Worm (Caenorhabditis elegans): Measurements from ENCODE around the gene sre-52.

sre-52 gene

DNA sequence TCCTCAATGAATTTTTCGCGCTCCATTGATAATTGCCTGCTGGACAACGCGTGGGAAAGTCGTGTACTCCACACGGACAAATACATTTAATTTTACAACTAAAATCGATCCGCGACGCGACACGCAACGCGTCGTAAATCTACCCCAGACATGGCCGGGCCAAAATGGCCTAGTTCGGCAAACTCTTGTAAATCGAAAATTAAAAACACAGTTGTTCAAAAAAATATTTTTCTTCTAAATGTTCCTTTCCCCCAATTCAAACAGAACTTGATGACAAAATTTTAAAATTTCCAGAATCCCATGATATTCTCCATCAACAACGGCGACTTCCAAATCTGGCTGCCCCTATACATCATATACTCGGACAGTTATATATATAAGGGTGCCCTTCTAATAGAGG lies 6.5 kb upstream of the sre-52 start, which contains the start of gene sre-55:
Gene sre-55 (plus strand): TSS at position 301 of the 400 bp plus-strand sequence.
- no peak for TF ChIP-seq elt-4 (tag; optimal IDR thresholded peaks at IDR 0.05)
- no peak for TF ChIP-seq unc-3 (GFP tag; conservative IDR thresholded peaks at IDR 0.05)
- no peak for TF ChIP-seq unc-3 (tag; optimal IDR thresholded peaks at IDR 0.05)
- TF ChIP-seq unc-55 (GFP tag; optimal IDR thresholded peaks at IDR 0.05) = no peak
- TF ChIP-seq unc-42 (tag; optimal IDR thresholded peaks at IDR 0.05) = no peak
- no peak for TF ChIP-seq T23F11.4 (GFP tag; optimal IDR thresholded peaks at IDR 0.05)
- TF ChIP-seq dmd-4 (tag; optimal IDR thresholded peaks at IDR 0.05; ENCODE audit: borderline replicate concordance) = no peak
- TF ChIP-seq tbx-2 (tag; optimal IDR thresholded peaks at IDR 0.05) = no peak
- TF ChIP-seq dve-1 (tag; optimal IDR thresholded peaks at IDR 0.05) = no peak
- no peak for TF ChIP-seq hlh-30 (tag; optimal IDR thresholded peaks at IDR 0.05; ENCODE audit: insufficient read depth)
- no peak for TF ChIP-seq odd-2 (tag; optimal IDR thresholded peaks at IDR 0.05)
- TF ChIP-seq che-1 (tag; optimal IDR thresholded peaks at IDR 0.05) = no peak
- no peak for TF ChIP-seq pqm-1 (tag; optimal IDR thresholded peaks at IDR 0.05)
- no peak for TF ChIP-seq ceh-2 (tag; optimal IDR thresholded peaks at IDR 0.05)
- TF ChIP-seq fax-1 (tag; optimal IDR thresholded peaks at IDR 0.05) = no peak
- TF ChIP-seq madf-2 (tag; optimal IDR thresholded peaks at IDR 0.05) = no peak
- no peak for TF ChIP-seq npax-4 (tag; optimal IDR thresholded peaks at IDR 0.05)
- TF ChIP-seq pag-3 (tag; optimal IDR thresholded peaks at IDR 0.05; ENCODE audit: borderline replicate concordance) = no peak

DNA sequence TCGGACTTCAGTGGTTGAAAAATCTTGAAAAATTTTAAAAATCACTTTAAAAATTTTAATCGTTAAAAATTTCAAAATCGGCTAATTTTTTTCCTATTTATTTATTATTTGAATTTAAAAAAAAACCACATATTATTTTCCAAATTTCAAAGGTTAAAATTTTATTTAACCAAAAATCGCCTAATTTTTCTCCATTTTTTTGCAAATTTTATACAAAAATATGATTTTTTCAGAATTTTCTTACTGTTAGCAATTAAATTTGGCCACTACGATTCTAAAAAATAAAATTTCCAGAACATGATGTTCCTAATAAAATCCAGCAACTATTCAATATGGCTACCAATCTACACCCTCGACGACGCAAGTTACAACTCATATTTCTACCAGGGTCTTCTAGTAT lies 2.9 kb upstream of the sre-52 start, which contains the start of gene sre-54:
Gene sre-54 (plus strand): TSS at position 301 of the 400 bp plus-strand sequence.
- no peak for TF ChIP-seq madf-2 (tag; optimal IDR thresholded peaks at IDR 0.05)
- TF ChIP-seq npax-4 (tag; optimal IDR thresholded peaks at IDR 0.05) = no peak
- TF ChIP-seq ceh-2 (tag; optimal IDR thresholded peaks at IDR 0.05) = no peak
- TF ChIP-seq fkh-10 (GFP tag; optimal IDR thresholded peaks at IDR 0.05) = no peak
- TF ChIP-seq ceh-9 (tag; optimal IDR thresholded peaks at IDR 0.05) = no peak
- no peak for TF ChIP-seq lim-6 (tag; optimal IDR thresholded peaks at IDR 0.05)
- TF ChIP-seq unc-42 (tag; optimal IDR thresholded peaks at IDR 0.05) = no peak
- TF ChIP-seq sox-2 (GFP tag; IDR thresholded peaks at IDR 0.05) = no peak
- TF ChIP-seq unc-3 (GFP tag; conservative IDR thresholded peaks at IDR 0.05) = no peak
- no peak for TF ChIP-seq unc-3 (tag; optimal IDR thresholded peaks at IDR 0.05)
- TF ChIP-seq dmd-4 (tag; optimal IDR thresholded peaks at IDR 0.05; ENCODE audit: borderline replicate concordance) = no peak
- no peak for TF ChIP-seq ttx-3 (tag; optimal IDR thresholded peaks at IDR 0.05)
- TF ChIP-seq che-1 (tag; optimal IDR thresholded peaks at IDR 0.05) = no peak
- TF ChIP-seq C38D4.7 (GFP tag; optimal IDR thresholded peaks at IDR 0.05) = no peak
- no peak for TF ChIP-seq ceh-6 (GFP tag; optimal IDR thresholded peaks at IDR 0.05)
- no peak for TF ChIP-seq zip-5 (tag; optimal IDR thresholded peaks at IDR 0.05)
- TF ChIP-seq ceh-22 (tag; optimal IDR thresholded peaks at IDR 0.05) = no peak
- TF ChIP-seq ceh-19 (GFP tag; optimal IDR thresholded peaks at IDR 0.05) = no peak
- TF ChIP-seq ceh-48 (tag; optimal IDR thresholded peaks at IDR 0.05) = no peak
- no peak for TF ChIP-seq nhr-11 (tag; optimal IDR thresholded peaks at IDR 0.05)

- peak; percentile 12 for TF ChIP-seq pros-1 (tag; optimal IDR thresholded peaks at IDR 0.05)
- TF ChIP-seq eyg-1 (tag; optimal IDR thresholded peaks at IDR 0.05) = peak; percentile 1
- TF ChIP-seq unc-42 (tag; optimal IDR thresholded peaks at IDR 0.05) = peak; percentile 86
- peak; percentile 55 for TF ChIP-seq ceh-31 (tag; optimal IDR thresholded peaks at IDR 0.05)
- TF ChIP-seq ttx-3 (tag; optimal IDR thresholded peaks at IDR 0.05) = no peak
- TF ChIP-seq unc-86 (tag; optimal IDR thresholded peaks at IDR 0.05) = no peak
- TF ChIP-seq dve-1 (tag; optimal IDR thresholded peaks at IDR 0.05) = no peak
- no peak for TF ChIP-seq npax-4 (tag; optimal IDR thresholded peaks at IDR 0.05)
- peak; percentile 85 for TF ChIP-seq hlh-30 (tag; optimal IDR thresholded peaks at IDR 0.05; ENCODE audit: insufficient read depth)
- TF ChIP-seq tbx-2 (tag; optimal IDR thresholded peaks at IDR 0.05) = peak; percentile 58
- no peak for TF ChIP-seq ceh-22 (tag; optimal IDR thresholded peaks at IDR 0.05)
- no peak for TF ChIP-seq ceh-9 (tag; optimal IDR thresholded peaks at IDR 0.05)
- no peak for TF ChIP-seq ceh-30 (tag; optimal IDR thresholded peaks at IDR 0.05)
- TF ChIP-seq unc-3 (GFP tag; conservative IDR thresholded peaks at IDR 0.05) = no peak
- TF ChIP-seq unc-3 (tag; optimal IDR thresholded peaks at IDR 0.05) = no peak
- peak; percentile 100 for TF ChIP-seq nfya-1 (tag; optimal IDR thresholded peaks at IDR 0.05)
- no peak for TF ChIP-seq hlh-15 (tag; optimal IDR thresholded peaks at IDR 0.05)
- no peak for TF ChIP-seq ets-4 (tag; optimal IDR thresholded peaks at IDR 0.05)
- TF ChIP-seq F13H6.1 (tag; optimal IDR thresholded peaks at IDR 0.05) = no peak
- no peak for TF ChIP-seq syd-9 (tag; optimal IDR thresholded peaks at IDR 0.05)
- TF ChIP-seq K09A11.1 (tag; optimal IDR thresholded peaks at IDR 0.05; ENCODE audit: insufficient read depth) = no peak
- TF ChIP-seq ceh-48 (tag; optimal IDR thresholded peaks at IDR 0.05) = peak; percentile 11
- TF ChIP-seq hlh-6 (tag; optimal IDR thresholded peaks at IDR 0.05) = no peak
- no peak for TF ChIP-seq ceh-19 (GFP tag; optimal IDR thresholded peaks at IDR 0.05)
- TF ChIP-seq fkh-10 (GFP tag; optimal IDR thresholded peaks at IDR 0.05) = no peak
- no peak for TF ChIP-seq pha-2 (tag; optimal IDR thresholded peaks at IDR 0.05)
- peak; percentile 21 for TF ChIP-seq madf-2 (tag; optimal IDR thresholded peaks at IDR 0.05)
- no peak for TF ChIP-seq gmeb-2 (tag; optimal IDR thresholded peaks at IDR 0.05)
- no peak for TF ChIP-seq C08G9.2 (tag; optimal IDR thresholded peaks at IDR 0.05)
- TF ChIP-seq ceh-18 (tag; optimal IDR thresholded peaks at IDR 0.05) = peak; percentile 2
- TF ChIP-seq ama-1 (optimal IDR thresholded peaks at IDR 0.05) = no peak
- no peak for TF ChIP-seq pag-3 (tag; optimal IDR thresholded peaks at IDR 0.05; ENCODE audit: borderline replicate concordance)
Measured at ce11 chrII:12339152-12339551, 3.6 kb downstream of the sre-52 start.

Measured in whole organism, late embryonic.